Worm (Caenorhabditis elegans): ENCODE measurements around the gene lmtr-2.

ce11 chrV:8044957-8045356 is 34.1 kb upstream of the lmtr-2 start:
- TF ChIP-seq zag-1 (tag; optimal IDR thresholded peaks at IDR 0.05): no peak
- no peak for TF ChIP-seq lsy-2 (tag; optimal IDR thresholded peaks at IDR 0.05)
- no peak for TF ChIP-seq ZK546.5 (tag; optimal IDR thresholded peaks at IDR 0.05)

Data from whole organism, L4 larva.